Worm (Caenorhabditis elegans) whole organism, L3 larva: Measurements from ENCODE around the gene hpo-38.

Experiments used
- ZK546.5 ChIP-seq: sonication (generic microtip); optimal IDR thresholded peaks from 2 replicates; lab custom pipeline; 2017; ENCODE audit warnings: missing biosample characterization, missing genetic modification characterization
- mdl-1 ChIP-seq: fragments of 150-350 bp; optimal IDR thresholded peaks from 2 replicates; lab custom pipeline; 2014; ENCODE audit warnings: missing biosample characterization, missing genetic modification characterization
- nfya-1 ChIP-seq: sonication (generic microtip); optimal IDR thresholded peaks from 2 replicates; lab custom pipeline; 2017; ENCODE audit warnings: missing genetic modification characterization, mild to moderate bottlenecking, missing compliant biosample characterization, antibody characterized with exemption, moderate library complexity; ENCODE audit not compliant: insufficient read depth
- nhr-237 ChIP-seq: fragments of 150-350 bp; optimal IDR thresholded peaks from 2 replicates; lab custom pipeline; 2014; ENCODE audit warnings: missing biosample characterization, missing genetic modification characterization
- nhr-28 ChIP-seq: fragments of 150-350 bp; optimal IDR thresholded peaks from 2 replicates; lab custom pipeline; 2014; ENCODE audit warnings: missing biosample characterization, missing genetic modification characterization
- pqm-1 ChIP-seq: fragments of 150-350 bp; optimal IDR thresholded peaks from 2 replicates; lab custom pipeline; 2017; ENCODE audit warnings: missing biosample characterization, missing genetic modification characterization, inconsistent platforms
- sea-2 ChIP-seq: fragments of 150-350 bp; sonication (generic microtip); optimal IDR thresholded peaks from 4 replicates; lab custom pipeline; 2014; ENCODE audit warnings: missing biosample characterization, missing genetic modification reagents, missing genetic modification characterization
- skn-1 ChIP-seq: fragments of 150-350 bp; optimal IDR thresholded peaks from 2 replicates; lab custom pipeline; 2014; ENCODE audit warnings: missing biosample characterization, missing genetic modification characterization

DNA sequence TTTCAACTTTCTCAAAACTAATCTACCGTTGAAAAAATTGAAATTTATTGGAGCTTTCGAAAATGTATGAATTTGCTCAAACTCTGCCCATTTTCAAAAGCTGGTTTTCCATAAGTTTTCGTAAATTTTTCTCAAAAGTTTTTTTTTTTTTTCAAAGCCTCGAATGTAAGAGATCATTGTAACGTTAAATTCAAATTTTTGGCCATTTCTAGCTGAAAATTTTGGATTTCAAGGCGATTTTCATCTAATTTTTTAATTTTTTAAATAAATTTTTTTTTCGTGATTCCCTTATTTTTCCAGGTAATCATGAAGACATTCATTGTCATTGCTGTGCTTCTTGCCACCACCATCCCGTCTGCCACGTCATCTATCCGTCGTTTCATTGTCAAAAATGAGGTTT lies at the start of gene hpo-38:
- no peak for TF ChIP-seq nfya-1 (tag; lab: Kevin White, UChicago)
- TF ChIP-seq nhr-28 (tag; lab: Kevin White, UChicago), result no peak
- TF ChIP-seq mdl-1 (tag; lab: Kevin White, UChicago), result no peak
- no peak for TF ChIP-seq nhr-237 (tag; lab: Kevin White, UChicago)
- TF ChIP-seq sea-2 (GFP tag; lab: Kevin White, UChicago), result no peak
- TF ChIP-seq pqm-1 (tag; lab: Kevin White, UChicago), result no peak
- TF ChIP-seq skn-1 (tag; lab: Kevin White, UChicago), result no peak
- TF ChIP-seq ZK546.5, result no peak
